Worm (Caenorhabditis elegans): ENCODE measurements around the gene C29F3.7.

C29F3.7 gene

DNA sequence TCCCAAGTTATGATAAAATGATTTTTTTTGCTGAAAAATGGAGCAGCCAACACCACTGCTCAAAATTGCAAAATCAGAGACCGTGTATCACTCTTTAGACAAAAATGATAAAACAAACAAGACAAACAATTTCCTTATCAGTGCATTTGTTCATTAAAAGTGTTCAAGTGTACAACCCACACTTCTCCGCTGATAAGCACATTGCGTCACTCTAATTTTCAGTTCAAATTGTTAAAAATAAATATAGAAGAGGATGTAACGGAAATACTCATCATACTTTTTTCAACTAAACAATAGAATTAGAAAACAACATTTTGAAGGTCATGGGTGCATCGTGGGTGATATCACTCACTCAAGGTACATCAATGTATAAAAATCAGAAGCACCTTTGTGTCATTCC is 36.1 kb upstream of the C29F3.7 start, which contains the start of gene nhr-291 (continued):
- no peak for TF ChIP-seq Y55F3AM.14 (GFP tag; optimal IDR thresholded peaks at IDR 0.05)
- no peak for TF ChIP-seq nhr-11 (tag; optimal IDR thresholded peaks at IDR 0.05)
- TF ChIP-seq unc-55 (GFP tag; optimal IDR thresholded peaks at IDR 0.05): no peak

DNA sequence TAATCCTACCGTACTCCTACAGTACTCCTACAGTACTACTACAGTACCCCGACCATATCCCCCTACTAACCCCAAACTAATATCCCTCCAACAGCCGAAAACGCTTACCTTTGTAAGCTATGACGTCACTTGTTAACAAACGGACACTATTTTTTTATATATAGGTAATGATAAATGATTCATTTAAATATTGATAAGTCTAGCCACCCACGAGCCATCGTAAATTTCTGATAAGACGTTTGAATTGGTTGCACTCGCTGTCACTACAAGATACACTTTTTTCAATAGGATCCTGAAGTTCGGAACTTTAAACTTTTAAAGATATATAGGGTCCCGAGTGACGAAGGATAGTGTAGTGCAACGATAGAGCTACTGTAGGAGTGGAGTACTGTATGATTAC is 32.0 kb upstream of the C29F3.7 start, which contains the start of gene nhr-247:
Gene nhr-247 (plus strand): TSS at position 330 of the 400 bp plus-strand sequence.
- peak; percentile 69 for TF ChIP-seq fos-1 (tag; optimal IDR thresholded peaks at IDR 0.05)

ce11 chrV:15323417-15323816 is 31.3 kb upstream of the C29F3.7 start:
- TF ChIP-seq sma-9 (GFP tag; optimal IDR thresholded peaks at IDR 0.05): no peak
- TF ChIP-seq sma-9 (tag; optimal IDR thresholded peaks at IDR 0.05): no peak
- no peak for TF ChIP-seq peb-1 (tag; optimal IDR thresholded peaks at IDR 0.05)
- no peak for TF ChIP-seq lin-39 (tag; optimal IDR thresholded peaks at IDR 0.05)
- no peak for TF ChIP-seq unc-39 (tag; optimal IDR thresholded peaks at IDR 0.05)
- peak; percentile 94 for TF ChIP-seq fos-1 (tag; optimal IDR thresholded peaks at IDR 0.05)

- TF ChIP-seq mdl-1 (tag; optimal IDR thresholded peaks at IDR 0.05) (no peak), fos-1 (tag; optimal IDR thresholded peaks at IDR 0.05) (peak; percentile 72), nhr-25 (tag; optimal IDR thresholded peaks at IDR 0.05) (no peak), peb-1 (tag; optimal IDR thresholded peaks at IDR 0.05) (no peak), nhr-23 (tag; optimal IDR thresholded peaks at IDR 0.05) (no peak)
Measured at ce11 chrV:15327745-15328447, 26.8 kb upstream of the C29F3.7 start, which contains the start of gene ZK1037.6. Gene ZK1037.6 (minus strand): TSS chrV:15327795.

DNA sequence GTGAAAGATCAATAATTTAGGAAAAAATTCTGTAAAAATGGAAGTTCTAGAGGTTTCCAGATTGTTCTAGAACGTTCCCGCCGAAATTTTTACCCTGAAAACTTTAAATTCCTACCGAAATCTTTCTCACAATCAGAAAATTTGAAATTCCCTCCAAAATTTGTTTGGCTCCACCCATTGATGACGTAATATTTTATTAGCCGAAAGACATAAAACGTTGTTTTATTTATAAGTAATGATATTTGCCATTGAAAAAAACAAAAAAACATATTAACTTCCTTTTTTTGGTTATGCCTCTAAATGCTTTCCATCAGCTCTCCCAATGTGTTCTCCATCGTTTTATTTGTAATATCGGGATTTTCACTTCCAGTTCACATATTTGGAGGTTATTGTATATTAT is 24.4 kb upstream of the C29F3.7 start, which contains the start of gene srh-295:
Gene srh-295 (plus strand): TSS at position 301 of the 400 bp plus-strand sequence.
- TF ChIP-seq unc-62 (GFP tag; optimal IDR thresholded peaks at IDR 0.05) (no peak), lin-39 (tag; optimal IDR thresholded peaks at IDR 0.05) (no peak), Y55F3AM.14 (GFP tag; optimal IDR thresholded peaks at IDR 0.05) (no peak), unc-55 (GFP tag; optimal IDR thresholded peaks at IDR 0.05) (no peak), nhr-23 (tag; optimal IDR thresholded peaks at IDR 0.05) (no peak)

DNA sequence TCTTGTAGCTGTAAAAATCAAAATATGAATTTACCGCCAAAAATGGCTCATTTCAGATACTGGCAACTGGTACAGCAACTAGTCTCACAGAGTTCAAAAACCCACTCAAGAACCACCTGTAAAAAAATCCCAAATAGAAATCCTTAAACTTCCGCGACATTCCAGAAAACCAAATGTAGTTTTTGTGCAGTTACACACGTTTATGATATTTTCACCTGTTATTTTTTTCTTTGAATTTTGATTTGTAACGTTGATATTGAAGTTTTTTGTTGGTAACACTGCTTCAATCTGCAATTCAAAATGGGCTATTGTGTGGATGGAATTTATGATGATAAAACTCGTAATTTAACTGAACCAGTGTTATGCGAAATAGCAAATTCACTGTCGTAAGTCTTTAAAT is 21.9 kb upstream of the C29F3.7 start, which contains the start of gene srw-113:
Gene srw-113 (plus strand): TSS at position 301 of the 400 bp plus-strand sequence.
- TF ChIP-seq ztf-1 (GFP tag; conservative IDR thresholded peaks at IDR 0.05) (no peak), egl-27 (tag; optimal IDR thresholded peaks at IDR 0.05) (no peak), nhr-10 (tag; optimal IDR thresholded peaks at IDR 0.05) (no peak)

ce11 chrV:15337405-15337804 is 17.3 kb upstream of the C29F3.7 start, which contains the start of gene wrt-7:
Gene wrt-7 (minus strand): TSS chrV:15337505.
- TF ChIP-seq nhr-237 (tag; optimal IDR thresholded peaks at IDR 0.05) (no peak), gmeb-1 (tag; optimal IDR thresholded peaks at IDR 0.05) (no peak), R02D3.7 (tag; optimal IDR thresholded peaks at IDR 0.05) (no peak), nhr-10 (tag; optimal IDR thresholded peaks at IDR 0.05) (no peak), lin-13 (GFP tag; optimal IDR thresholded peaks at IDR 0.05) (no peak), C34F6.9 (tag; optimal IDR thresholded peaks at IDR 0.05) (no peak), crh-2 (tag; optimal IDR thresholded peaks at IDR 0.05) (no peak), dmd-4 (tag; optimal IDR thresholded peaks at IDR 0.05) (no peak), nhr-12 (tag; optimal IDR thresholded peaks at IDR 0.05) (no peak), unc-39 (tag; optimal IDR thresholded peaks at IDR 0.05) (no peak), ceh-16 (tag; optimal IDR thresholded peaks at IDR 0.05) (no peak), ztf-4 (tag; optimal IDR thresholded peaks at IDR 0.05) (no peak), egl-27 (tag; optimal IDR thresholded peaks at IDR 0.05) (no peak), mbf-1 (tag; optimal IDR thresholded peaks at IDR 0.05) (no peak), sma-9 (GFP tag; optimal IDR thresholded peaks at IDR 0.05) (no peak), sma-9 (tag; optimal IDR thresholded peaks at IDR 0.05) (no peak), lin-11 (tag; optimal IDR thresholded peaks at IDR 0.05) (no peak)
